Worm (Caenorhabditis elegans): ENCODE data around the gene gtf-2F2.

The gtf-2F2 gene

ce11 chrV:19044753-19045152, 51.0 kb downstream of the gtf-2F2 start, which contains the start of gene asp-15:
Gene asp-15, minus strand, starts transcription at chrV:19044853.
- no peak for TF ChIP-seq hmg-4 (GFP tag; optimal IDR thresholded peaks at IDR 0.05)
- no peak for TF ChIP-seq tra-4 (tag; optimal IDR thresholded peaks at IDR 0.05)
- no peak for TF ChIP-seq ceh-13 (GFP tag; optimal IDR thresholded peaks at IDR 0.05)
- no peak for TF ChIP-seq tbx-37 (GFP tag; conservative IDR thresholded peaks at IDR 0.05)
- TF ChIP-seq scrt-1 (GFP tag; IDR thresholded peaks at IDR 0.05) = no peak
- TF ChIP-seq F13C5.2 (tag; optimal IDR thresholded peaks at IDR 0.05) = no peak
- TF ChIP-seq sea-1 (GFP tag; conservative IDR thresholded peaks at IDR 0.05) = no peak
- no peak for TF ChIP-seq ets-7 (tag; optimal IDR thresholded peaks at IDR 0.05)

- TF ChIP-seq hmbx-1 (tag; optimal IDR thresholded peaks at IDR 0.05) = no peak
- no peak for TF ChIP-seq hmg-4 (GFP tag; optimal IDR thresholded peaks at IDR 0.05)
- TF ChIP-seq scrt-1 (GFP tag; IDR thresholded peaks at IDR 0.05) = no peak
- TF ChIP-seq tbx-11 (GFP tag; IDR thresholded peaks at IDR 0.05) = no peak
- no peak for TF ChIP-seq ceh-13 (GFP tag; optimal IDR thresholded peaks at IDR 0.05)
- no peak for TF ChIP-seq ceh-36 (tag; optimal IDR thresholded peaks at IDR 0.05)
- no peak for TF ChIP-seq tra-4 (tag; optimal IDR thresholded peaks at IDR 0.05)
- TF ChIP-seq sea-1 (GFP tag; conservative IDR thresholded peaks at IDR 0.05) = no peak
- no peak for TF ChIP-seq ama-1 (optimal IDR thresholded peaks at IDR 0.05)
These were observed 53.7 kb downstream of the gtf-2F2 start for ce11 chrV:19047442-19047841.
